Worm (Caenorhabditis elegans) whole organism, L4/young adult: Measurements from ENCODE around the gene C03H5.7.

Source experiments
- dao-5 ChIP-seq: sonication (generic microtip); optimal IDR thresholded peaks from 2 replicates; lab custom pipeline; 2016; ENCODE audit warnings: missing genotype, missing genetic modification characterization, moderate library complexity, missing compliant biosample characterization
- him-1 ChIP-seq: sonication (generic microtip); optimal IDR thresholded peaks from 2 replicates; lab custom pipeline; 2016; ENCODE audit warnings: missing genotype, missing genetic modification reagents, missing genetic modification characterization, missing compliant biosample characterization

DNA sequence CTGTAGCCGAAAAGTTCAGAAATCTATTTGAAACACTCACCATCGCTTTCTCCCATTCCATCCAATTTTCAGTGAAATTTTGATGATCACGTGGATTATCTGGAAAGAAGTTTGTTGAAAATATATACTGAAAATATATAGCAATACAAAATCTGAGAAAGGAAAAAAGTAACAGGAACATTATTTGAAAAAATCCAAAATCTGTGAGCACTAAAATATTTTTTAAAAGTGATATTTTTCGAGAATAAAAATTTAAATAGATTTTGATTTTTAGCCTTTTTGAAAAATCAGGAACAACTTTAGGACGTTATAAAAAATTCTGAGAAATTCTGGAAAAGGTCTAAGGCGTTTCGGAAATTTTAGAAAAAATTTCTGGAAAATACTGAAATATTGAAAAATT is 23.1 kb upstream of the C03H5.7 start, which contains the start of gene dmsr-4:
- no peak for TF ChIP-seq him-1 (tag; lab: Kevin White, UChicago)
- no peak for TF ChIP-seq dao-5
